Worm (Caenorhabditis elegans) whole organism, midembryonic: Measurements from ENCODE around the gene F09E10.5.

Source experiments
- T22C8.4 ChIP-seq: fragments of 200-800 bp; sonication (Bioruptor generic); IDR thresholded peaks from 2 replicates; pipeline ENCODE4 v1.3.6; 2022; ENCODE audit warnings: missing genetic modification characterization, missing compliant biosample characterization
- cog-1 ChIP-seq: sonication (generic microtip); optimal IDR thresholded peaks from 2 replicates; lab custom pipeline; 2016; ENCODE audit warnings: missing genetic modification characterization, missing compliant biosample characterization
- flt-1 ChIP-seq: fragments of 200-800 bp; sonication (Bioruptor generic); IDR thresholded peaks from 2 replicates; pipeline ENCODE4 v1.3.6; 2022; ENCODE audit warnings: missing genetic modification characterization, missing compliant biosample characterization
- klf-2 ChIP-seq: fragments of 200-800 bp; sonication (Bioruptor generic); conservative IDR thresholded peaks from 2 replicates; pipeline ENCODE4 v1.3.6; 2022; ENCODE audit warnings: missing genetic modification reagents, missing genetic modification characterization, missing compliant biosample characterization
- med-1 ChIP-seq: sonication (generic microtip); optimal IDR thresholded peaks from 2 replicates; lab custom pipeline; 2017; ENCODE audit warnings: missing genetic modification characterization, mild to moderate bottlenecking, missing compliant biosample characterization, antibody characterized with exemption, missing genetic modification reagents; ENCODE audit not compliant: insufficient read depth
- ref-1 ChIP-seq: fragments of 200-800 bp; sonication (Bioruptor generic); conservative IDR thresholded peaks from 2 replicates; pipeline ENCODE4 v1.3.6; 2022; ENCODE audit warnings: missing genetic modification reagents, missing genetic modification characterization, missing compliant biosample characterization
- tab-1 ChIP-seq: fragments of 200-800 bp; sonication (Bioruptor generic); IDR thresholded peaks from 2 replicates; pipeline ENCODE4 v1.3.6; 2022; ENCODE audit warnings: missing genetic modification characterization, missing compliant biosample characterization
- ztf-23 ChIP-seq: fragments of 200-800 bp; sonication (Bioruptor generic); IDR thresholded peaks from 2 replicates; pipeline ENCODE4 v1.3.6; 2022; ENCODE audit warnings: missing genetic modification reagents, missing genetic modification characterization, missing compliant biosample characterization
- ztf-29 ChIP-seq: fragments of 200-800 bp; sonication (Bioruptor generic); IDR thresholded peaks from 2 replicates; pipeline ENCODE4 v1.3.6; 2022; ENCODE audit warnings: missing genetic modification reagents, missing genetic modification characterization, missing compliant biosample characterization

ce11 chrX:1503698-1504501, 9.7 kb upstream of the F09E10.5 start:
- no peak for TF ChIP-seq tab-1
- no peak for TF ChIP-seq ztf-29 (GFP tag; lab: Robert Waterston, UW)
- TF ChIP-seq T22C8.4 (GFP tag; lab: Robert Waterston, UW): no peak
- no peak for TF ChIP-seq flt-1 (GFP tag; lab: Robert Waterston, UW)
- no peak for TF ChIP-seq med-1 (GFP tag; lab: Kevin White, UChicago)
- no peak for TF ChIP-seq klf-2 (GFP tag; lab: Robert Waterston, UW)
- TF ChIP-seq ref-1 (GFP tag; lab: Robert Waterston, UW): no peak
- TF ChIP-seq cog-1 (tag; lab: Kevin White, UChicago): no peak
- no peak for TF ChIP-seq ztf-23 (GFP tag; lab: Robert Waterston, UW)
